Worm (Caenorhabditis elegans) whole organism, L3 larva: ENCODE results near the gene R11.3.
"Not testable (repeated sequence)": the region's sequence is repeated elsewhere in the genome, so short reads cannot be mapped to it uniquely, and the experiment has no call there.

ENCODE experiments used
- R02D3.7 ChIP-seq: fragments of 150-350 bp; optimal IDR thresholded peaks from 2 replicates; lab custom pipeline; 2014; ENCODE audit warnings: missing biosample characterization, missing genetic modification characterization
- aly-2 ChIP-seq: fragments of 150-350 bp; optimal IDR thresholded peaks from 2 replicates; lab custom pipeline; 2014; ENCODE audit warnings: missing biosample characterization, missing genetic modification characterization
- ama-1 ChIP-seq: fragments of 150-350 bp; optimal IDR thresholded peaks from 2 replicates; lab custom pipeline; 2018
- ceh-16 ChIP-seq: sonication (generic microtip); optimal IDR thresholded peaks from 2 replicates; lab custom pipeline; 2017; ENCODE audit warnings: missing biosample characterization, missing genetic modification characterization
- ceh-28 ChIP-seq: fragments of 150-350 bp; optimal IDR thresholded peaks from 2 replicates; lab custom pipeline; 2014; ENCODE audit warnings: missing biosample characterization, missing genetic modification reagents, missing genetic modification characterization
- ceh-82 ChIP-seq: fragments of 150-350 bp; optimal IDR thresholded peaks from 2 replicates; lab custom pipeline; 2014; ENCODE audit warnings: missing biosample characterization, missing genetic modification characterization
- ceh-9 ChIP-seq: sonication (generic microtip); optimal IDR thresholded peaks from 2 replicates; lab custom pipeline; 2018; ENCODE audit warnings: missing biosample characterization, missing genetic modification characterization
- daf-12 ChIP-seq: fragments of 150-350 bp; optimal IDR thresholded peaks from 2 replicates; lab custom pipeline; 2014; ENCODE audit warnings: missing biosample characterization, missing genetic modification reagents, missing genetic modification characterization
- egl-5 ChIP-seq: fragments of 150-350 bp; optimal IDR thresholded peaks from 2 replicates; lab custom pipeline; 2017; ENCODE audit warnings: missing biosample characterization, missing genetic modification reagents, missing genetic modification characterization, inconsistent platforms
- elt-2 ChIP-seq: sonication (generic microtip); optimal IDR thresholded peaks from 2 replicates; lab custom pipeline; 2016; ENCODE audit warnings: missing genetic modification reagents, mild to moderate bottlenecking, missing genetic modification characterization, missing compliant biosample characterization
- elt-3 ChIP-seq, 3 experiments: fragments of 150-350 bp in 1 of 3; sonication (generic microtip) in 2 of 3; optimal IDR thresholded peaks; 2 replicates in 2 of 3; 4 replicates in 1 of 3; lab custom pipeline; 2014 to 2017; ENCODE audit warnings: missing biosample characterization in 3 of 3, missing genetic modification characterization in 3 of 3
- eor-1 ChIP-seq, 2 experiments: fragments of 150-350 bp; optimal IDR thresholded peaks; 2 replicates each; lab custom pipeline; 2014 to 2018; ENCODE audit warnings: missing biosample characterization in 2 of 2, missing genetic modification characterization in 2 of 2
- fkh-10 ChIP-seq: sonication (generic microtip); optimal IDR thresholded peaks from 2 replicates; lab custom pipeline; 2017; ENCODE audit warnings: missing biosample characterization, missing genetic modification reagents, missing genetic modification characterization
- fkh-2 ChIP-seq: fragments of 150-350 bp; optimal IDR thresholded peaks from 2 replicates; lab custom pipeline; 2014; ENCODE audit warnings: missing biosample characterization, missing genetic modification reagents, missing genetic modification characterization
- fos-1 ChIP-seq: fragments of 150-350 bp; optimal IDR thresholded peaks from 2 replicates; lab custom pipeline; 2014; ENCODE audit warnings: missing biosample characterization, missing genetic modification characterization
- hmg-11 ChIP-seq: sonication (generic microtip); optimal IDR thresholded peaks from 2 replicates; lab custom pipeline; 2016; ENCODE audit warnings: missing genetic modification characterization, missing compliant biosample characterization
- jun-1 ChIP-seq: fragments of 150-350 bp; optimal IDR thresholded peaks from 2 replicates; lab custom pipeline; 2014; ENCODE audit warnings: missing biosample characterization, missing genetic modification reagents, missing genetic modification characterization
- lin-15B ChIP-seq: fragments of 150-350 bp; optimal IDR thresholded peaks from 2 replicates; lab custom pipeline; 2014; ENCODE audit warnings: missing biosample characterization, missing genetic modification characterization
- lin-39 ChIP-seq: fragments of 150-350 bp; optimal IDR thresholded peaks from 2 replicates; lab custom pipeline; 2018; ENCODE audit warnings: missing biosample characterization, missing genetic modification reagents, missing genetic modification characterization
- lsy-12 ChIP-seq: sonication (generic microtip); optimal IDR thresholded peaks from 2 replicates; lab custom pipeline; 2016; ENCODE audit warnings: mild to moderate bottlenecking, missing genetic modification characterization, missing compliant biosample characterization
- mdl-1 ChIP-seq: fragments of 150-350 bp; optimal IDR thresholded peaks from 2 replicates; lab custom pipeline; 2014; ENCODE audit warnings: missing biosample characterization, missing genetic modification characterization
- nfya-1 ChIP-seq: sonication (generic microtip); optimal IDR thresholded peaks from 2 replicates; lab custom pipeline; 2017; ENCODE audit warnings: missing genetic modification characterization, mild to moderate bottlenecking, missing compliant biosample characterization, antibody characterized with exemption, moderate library complexity; ENCODE audit not compliant: insufficient read depth
- nhr-11 ChIP-seq: fragments of 150-350 bp; optimal IDR thresholded peaks from 2 replicates; lab custom pipeline; 2014; ENCODE audit warnings: missing biosample characterization, missing genetic modification characterization
- nhr-12 ChIP-seq: fragments of 150-350 bp; optimal IDR thresholded peaks from 2 replicates; lab custom pipeline; 2014; ENCODE audit warnings: missing biosample characterization, missing genetic modification characterization
- nhr-23 ChIP-seq: fragments of 150-350 bp; optimal IDR thresholded peaks from 2 replicates; lab custom pipeline; 2014; ENCODE audit warnings: missing biosample characterization, missing genetic modification reagents, missing genetic modification characterization
- nhr-25 ChIP-seq: sonication (generic microtip); optimal IDR thresholded peaks from 2 replicates; lab custom pipeline; 2017; ENCODE audit warnings: missing biosample characterization, missing genetic modification characterization
- nhr-28 ChIP-seq: fragments of 150-350 bp; optimal IDR thresholded peaks from 2 replicates; lab custom pipeline; 2014; ENCODE audit warnings: missing biosample characterization, missing genetic modification characterization
- nhr-43 ChIP-seq: sonication (generic microtip); optimal IDR thresholded peaks from 2 replicates; lab custom pipeline; 2016; ENCODE audit warnings: mild to moderate bottlenecking, missing genetic modification characterization, missing compliant biosample characterization; ENCODE audit not compliant: poor library complexity, severe bottlenecking
- nhr-76 ChIP-seq: fragments of 150-350 bp; sonication (generic microtip); optimal IDR thresholded peaks from 5 replicates; lab custom pipeline; 2014; ENCODE audit warnings: missing biosample characterization, missing genetic modification characterization
- nhr-77 ChIP-seq: fragments of 150-350 bp; optimal IDR thresholded peaks from 2 replicates; lab custom pipeline; 2014; ENCODE audit warnings: missing biosample characterization, missing genetic modification characterization
- pha-4 ChIP-seq: fragments of 150-350 bp; optimal IDR thresholded peaks from 2 replicates; lab custom pipeline; 2014; ENCODE audit warnings: missing biosample characterization, missing genetic modification reagents, missing genetic modification characterization
- pqm-1 ChIP-seq: fragments of 150-350 bp; optimal IDR thresholded peaks from 2 replicates; lab custom pipeline; 2017; ENCODE audit warnings: missing biosample characterization, missing genetic modification characterization, inconsistent platforms
- sea-2 ChIP-seq: fragments of 150-350 bp; sonication (generic microtip); optimal IDR thresholded peaks from 4 replicates; lab custom pipeline; 2014; ENCODE audit warnings: missing biosample characterization, missing genetic modification reagents, missing genetic modification characterization
- skn-1 ChIP-seq: fragments of 150-350 bp; optimal IDR thresholded peaks from 2 replicates; lab custom pipeline; 2014; ENCODE audit warnings: missing biosample characterization, missing genetic modification characterization
- snpc-4 ChIP-seq: fragments of 150-350 bp; optimal IDR thresholded peaks from 2 replicates; lab custom pipeline; 2014; ENCODE audit warnings: missing biosample characterization, missing genetic modification characterization
- tbx-2 ChIP-seq: sonication (generic microtip); optimal IDR thresholded peaks from 2 replicates; lab custom pipeline; 2016; ENCODE audit warnings: mild to moderate bottlenecking, missing genetic modification characterization, missing compliant biosample characterization
- unc-39 ChIP-seq: sonication (generic microtip); optimal IDR thresholded peaks from 4 replicates; lab custom pipeline; 2017; ENCODE audit warnings: missing biosample characterization, missing genetic modification characterization
- unc-62 ChIP-seq: fragments of 150-350 bp; sonication (generic microtip); optimal IDR thresholded peaks from 4 replicates; lab custom pipeline; 2014; ENCODE audit warnings: missing biosample characterization, missing genetic modification reagents, missing genetic modification characterization
- ztf-11 ChIP-seq: fragments of 150-350 bp; optimal IDR thresholded peaks from 2 replicates; lab custom pipeline; 2014; ENCODE audit warnings: missing biosample characterization, missing genetic modification characterization
- ztf-4 ChIP-seq: fragments of 150-350 bp; optimal IDR thresholded peaks from 2 replicates; lab custom pipeline; 2014; ENCODE audit warnings: missing biosample characterization, missing genetic modification characterization

R11.3 gene

ce11 chrX:16219710-16220109 lies 20.7 kb upstream of the R11.3 start, which contains the start of gene F23A7.3:
TSS of gene F23A7.3 (plus strand) at chrX:16220010.
- TF ChIP-seq lin-15B (tag; lab: Kevin White, UChicago); nhr-25 (tag; lab: Kevin White, UChicago); hmg-11: not testable (repeated sequence)

ce11 chrX:16218306-16218705 lies 19.3 kb upstream of the R11.3 start:
- no peak for TF ChIP-seq nhr-23 (tag; lab: Kevin White, UChicago)
- no peak for TF ChIP-seq snpc-4 (tag; lab: Kevin White, UChicago)
- no peak for TF ChIP-seq elt-3 (tag; optimal IDR thresholded peaks at IDR 0.05; lab: Kevin White, UChicago)
- no peak for TF ChIP-seq nhr-12 (tag; lab: Kevin White, UChicago)
- TF ChIP-seq mdl-1, result no peak
- TF ChIP-seq ama-1, result no peak
- no peak for TF ChIP-seq sea-2 (GFP tag; lab: Kevin White, UChicago)
- TF ChIP-seq nhr-76 (tag; lab: Kevin White, UChicago), result no peak
- no peak for TF ChIP-seq nhr-43
- TF ChIP-seq ztf-11 (tag; lab: Kevin White, UChicago), result no peak
- TF ChIP-seq fos-1 (tag; lab: Kevin White, UChicago), result no peak
- no peak for TF ChIP-seq nhr-77 (tag; lab: Kevin White, UChicago)
- peak; percentile 56 for TF ChIP-seq fkh-10 (GFP tag; lab: Kevin White, UChicago)
- no peak for TF ChIP-seq ceh-82 (tag; lab: Kevin White, UChicago)
- no peak for TF ChIP-seq jun-1 (tag; lab: Kevin White, UChicago)
- TF ChIP-seq nhr-11 (tag; lab: Kevin White, UChicago), result no peak
- no peak for TF ChIP-seq ceh-9 (tag; lab: Kevin White, UChicago)
- no peak for TF ChIP-seq lsy-12 (tag; lab: Kevin White, UChicago)
- no peak for TF ChIP-seq nhr-28 (tag; lab: Kevin White, UChicago)
- no peak for TF ChIP-seq lin-15B (tag; lab: Kevin White, UChicago)
- TF ChIP-seq ztf-4 (tag; lab: Kevin White, UChicago), result no peak
- no peak for TF ChIP-seq daf-12 (tag; lab: Kevin White, UChicago)
- no peak for TF ChIP-seq ceh-16 (tag; lab: Kevin White, UChicago)
- TF ChIP-seq lin-39, result peak; percentile 61
- TF ChIP-seq hmg-11, result peak; percentile 29
- TF ChIP-seq skn-1 (tag; lab: Kevin White, UChicago), result no peak
- peak; percentile 60 for TF ChIP-seq nfya-1 (tag; lab: Kevin White, UChicago)
- no peak for TF ChIP-seq tbx-2 (tag; lab: Kevin White, UChicago)
- TF ChIP-seq pqm-1 (tag; lab: Kevin White, UChicago), result peak; percentile 4
- no peak for TF ChIP-seq unc-62 (GFP tag; lab: Kevin White, UChicago)
- no peak for TF ChIP-seq unc-39 (tag; lab: Kevin White, UChicago)
- peak; percentile 33 for TF ChIP-seq elt-2 (tag; lab: Kevin White, UChicago)
- TF ChIP-seq nhr-25 (tag; lab: Kevin White, UChicago), result no peak
- peak; percentile 59 for TF ChIP-seq pha-4 (tag; lab: Kevin White, UChicago)
- TF ChIP-seq R02D3.7 (tag; lab: Kevin White, UChicago), result no peak
- TF ChIP-seq fkh-2 (tag; lab: Kevin White, UChicago), result no peak
- no peak for TF ChIP-seq eor-1 (tag; optimal IDR thresholded peaks at IDR 0.05; lab: Kevin White, UChicago)

ce11 chrX:16217749-16218148 lies 18.7 kb upstream of the R11.3 start:
- TF ChIP-seq unc-39 (tag; lab: Kevin White, UChicago) (no peak), lin-15B (tag; lab: Kevin White, UChicago) (no peak), egl-5 (tag; lab: Kevin White, UChicago) (no peak), nhr-12 (tag; lab: Kevin White, UChicago) (no peak), lin-39 (no peak), sea-2 (GFP tag; lab: Kevin White, UChicago) (no peak), ceh-28 (tag; lab: Kevin White, UChicago) (no peak), daf-12 (tag; lab: Kevin White, UChicago) (no peak), unc-62 (GFP tag; lab: Kevin White, UChicago) (no peak), nfya-1 (tag; lab: Kevin White, UChicago) (no peak), eor-1 (tag; optimal IDR thresholded peaks at IDR 0.05; lab: Kevin White, UChicago) (no peak), fos-1 (tag; lab: Kevin White, UChicago) (no peak), aly-2 (tag; lab: Kevin White, UChicago) (no peak), nhr-25 (tag; lab: Kevin White, UChicago) (no peak)
